Worm (Caenorhabditis elegans) whole organism, late embryonic: ENCODE data around the gene R10E11.5.

Experiments used
- F13H6.1 ChIP-seq: sonication (generic microtip); optimal IDR thresholded peaks from 2 replicates; lab custom pipeline; 2016; ENCODE audit warnings: missing genetic modification characterization, missing compliant biosample characterization
- K02D7.2 ChIP-seq: sonication (generic microtip); optimal IDR thresholded peaks from 2 replicates; lab custom pipeline; 2017; ENCODE audit warnings: mild to moderate bottlenecking, missing genetic modification characterization, missing compliant biosample characterization
- ahr-1 ChIP-seq: sonication (generic microtip); optimal IDR thresholded peaks from 2 replicates; lab custom pipeline; 2016; ENCODE audit warnings: missing genetic modification characterization, missing compliant biosample characterization
- ceh-14 ChIP-seq: sonication (generic microtip); optimal IDR thresholded peaks from 2 replicates; lab custom pipeline; 2016; ENCODE audit warnings: missing genotype, missing genetic modification characterization, missing compliant biosample characterization
- ceh-2 ChIP-seq: sonication (generic microtip); optimal IDR thresholded peaks from 2 replicates; lab custom pipeline; 2016; ENCODE audit warnings: missing genotype, missing genetic modification characterization, missing compliant biosample characterization
- ceh-31 ChIP-seq: sonication (generic microtip); optimal IDR thresholded peaks from 2 replicates; lab custom pipeline; 2016; ENCODE audit warnings: missing genetic modification characterization, missing compliant biosample characterization
- ceh-34 ChIP-seq: sonication (generic microtip); optimal IDR thresholded peaks from 2 replicates; lab custom pipeline; 2016; ENCODE audit warnings: mild to moderate bottlenecking, missing genetic modification characterization, missing compliant biosample characterization
- ceh-45 ChIP-seq: fragments of 200-800 bp; sonication (Bioruptor generic); IDR thresholded peaks from 2 replicates; pipeline ENCODE4 v1.3.6; 2022; ENCODE audit warnings: missing genetic modification reagents, missing genetic modification characterization, missing compliant biosample characterization
- ceh-48 ChIP-seq: sonication (generic microtip); optimal IDR thresholded peaks from 2 replicates; lab custom pipeline; 2016; ENCODE audit warnings: missing genetic modification characterization, inconsistent platforms, missing compliant biosample characterization
- ceh-6 ChIP-seq: fragments of 200-800 bp; sonication (Bioruptor generic); optimal IDR thresholded peaks from 2 replicates; lab custom pipeline; 2018; ENCODE audit warnings: mild to moderate bottlenecking, missing genetic modification characterization, missing compliant biosample characterization
- che-1 ChIP-seq: sonication (generic microtip); optimal IDR thresholded peaks from 2 replicates; lab custom pipeline; 2016; ENCODE audit warnings: mild to moderate bottlenecking, missing genetic modification characterization, missing compliant biosample characterization
- dmd-4 ChIP-seq: sonication (generic microtip); optimal IDR thresholded peaks from 2 replicates; lab custom pipeline; 2016; ENCODE audit warnings: borderline replicate concordance, missing genetic modification characterization, missing compliant biosample characterization
- dve-1 ChIP-seq: sonication (generic microtip); optimal IDR thresholded peaks from 2 replicates; lab custom pipeline; 2017; ENCODE audit warnings: antibody characterized with exemption, mild to moderate bottlenecking, missing genetic modification characterization, missing compliant biosample characterization
- elt-4 ChIP-seq: sonication (generic microtip); optimal IDR thresholded peaks from 2 replicates; lab custom pipeline; 2016; ENCODE audit warnings: missing genetic modification characterization, missing compliant biosample characterization
- ets-4 ChIP-seq: sonication (generic microtip); optimal IDR thresholded peaks from 2 replicates; lab custom pipeline; 2016; ENCODE audit warnings: missing genetic modification characterization, missing compliant biosample characterization
- fkh-10 ChIP-seq: fragments of 150-350 bp; optimal IDR thresholded peaks from 2 replicates; lab custom pipeline; 2014; ENCODE audit warnings: missing biosample characterization, missing genetic modification reagents, missing genetic modification characterization
- fkh-6 ChIP-seq: sonication (generic microtip); optimal IDR thresholded peaks from 2 replicates; lab custom pipeline; 2016; ENCODE audit warnings: missing genetic modification characterization, missing compliant biosample characterization
- hlh-30 ChIP-seq: sonication (generic microtip); optimal IDR thresholded peaks from 2 replicates; lab custom pipeline; 2017; ENCODE audit warnings: antibody characterized with exemption, missing genetic modification characterization, missing compliant biosample characterization; ENCODE audit not compliant: insufficient read depth
- hlh-6 ChIP-seq: sonication (generic microtip); optimal IDR thresholded peaks from 2 replicates; lab custom pipeline; 2016; ENCODE audit warnings: missing genotype, missing genetic modification characterization, missing compliant biosample characterization
- lim-6 ChIP-seq: sonication (generic microtip); optimal IDR thresholded peaks from 2 replicates; lab custom pipeline; 2016; ENCODE audit warnings: missing genetic modification characterization, missing compliant biosample characterization
- lin-11 ChIP-seq: fragments of 200-800 bp; sonication (Bioruptor generic); optimal IDR thresholded peaks from 2 replicates; lab custom pipeline; 2018; ENCODE audit warnings: mild to moderate bottlenecking, missing genetic modification characterization, missing compliant biosample characterization
- nfya-1 ChIP-seq: sonication (generic microtip); optimal IDR thresholded peaks from 2 replicates; lab custom pipeline; 2017; ENCODE audit warnings: missing genetic modification characterization, mild to moderate bottlenecking, missing compliant biosample characterization, antibody characterized with exemption, moderate library complexity
- npax-4 ChIP-seq: sonication (generic microtip); optimal IDR thresholded peaks from 2 replicates; lab custom pipeline; 2016; ENCODE audit warnings: missing genetic modification characterization, missing compliant biosample characterization
- pag-3 ChIP-seq: sonication (generic microtip); optimal IDR thresholded peaks from 2 replicates; lab custom pipeline; 2016; ENCODE audit warnings: missing compliant biosample characterization, missing genetic modification characterization, borderline replicate concordance
- pha-4 ChIP-seq: fragments of 150-350 bp; optimal IDR thresholded peaks from 2 replicates; lab custom pipeline; 2018; ENCODE audit warnings: missing biosample characterization, missing genetic modification reagents, missing genetic modification characterization
- pqm-1 ChIP-seq: sonication (generic microtip); optimal IDR thresholded peaks from 2 replicates; lab custom pipeline; 2016; ENCODE audit warnings: missing genetic modification characterization, missing compliant biosample characterization
- pros-1 ChIP-seq: fragments of 150-350 bp; optimal IDR thresholded peaks from 2 replicates; lab custom pipeline; 2014; ENCODE audit warnings: missing biosample characterization, missing genetic modification reagents, missing genetic modification characterization
- sox-2 ChIP-seq: fragments of 200-800 bp; sonication (Bioruptor generic); IDR thresholded peaks from 2 replicates; pipeline ENCODE4 v1.3.6; 2022; ENCODE audit warnings: missing genetic modification reagents, missing genetic modification characterization, missing compliant biosample characterization
- sox-4 ChIP-seq: sonication (generic microtip); optimal IDR thresholded peaks from 2 replicates; lab custom pipeline; 2017; ENCODE audit warnings: mild to moderate bottlenecking, missing genetic modification characterization, inconsistent platforms, missing compliant biosample characterization
- syd-9 ChIP-seq: sonication (generic microtip); optimal IDR thresholded peaks from 2 replicates; lab custom pipeline; 2016; ENCODE audit warnings: mild to moderate bottlenecking, missing genetic modification characterization, moderate library complexity, missing compliant biosample characterization
- tbx-2 ChIP-seq: sonication (generic microtip); optimal IDR thresholded peaks from 2 replicates; lab custom pipeline; 2016; ENCODE audit warnings: missing genetic modification characterization, missing compliant biosample characterization
- ttx-3 ChIP-seq: sonication (generic microtip); optimal IDR thresholded peaks from 2 replicates; lab custom pipeline; 2016; ENCODE audit warnings: missing genetic modification reagents, missing genetic modification characterization, missing compliant biosample characterization
- unc-42 ChIP-seq: sonication (generic microtip); optimal IDR thresholded peaks from 2 replicates; lab custom pipeline; 2016; ENCODE audit warnings: missing genotype, missing genetic modification characterization, missing compliant biosample characterization
- unc-55 ChIP-seq: sonication (generic microtip); optimal IDR thresholded peaks from 2 replicates; lab custom pipeline; 2017; ENCODE audit warnings: missing biosample characterization, missing genetic modification reagents, missing genetic modification characterization

The R10E11.5 gene

DNA sequence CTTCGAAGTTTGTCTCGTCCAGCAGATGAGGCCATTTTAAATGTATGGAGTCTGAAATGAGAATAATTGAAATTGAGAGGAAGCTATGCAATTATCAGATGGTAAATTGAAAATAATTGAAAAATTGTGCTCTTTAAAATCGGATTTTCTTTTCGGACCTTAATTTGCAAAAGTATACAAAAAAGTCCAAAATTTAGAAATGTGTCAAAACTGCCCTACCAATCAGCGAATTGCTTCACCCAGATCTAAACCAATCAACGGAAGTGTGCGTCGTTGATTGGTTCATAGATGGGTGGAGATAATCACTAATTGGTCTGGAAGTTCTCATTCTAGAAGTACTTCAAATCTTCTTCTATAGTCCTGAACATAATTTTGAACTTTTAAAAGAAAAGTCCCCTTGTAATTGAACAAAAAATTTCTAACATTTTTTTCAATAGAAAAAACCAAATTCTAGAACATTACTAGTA, at the start of gene R10E11.5:
TSS of gene R10E11.5 (minus strand) at position 51 of the 467 bp plus-strand sequence.
- TF ChIP-seq nfya-1 (tag; lab: Kevin White, UChicago) (peak; percentile 51), ttx-3 (tag; lab: Kevin White, UChicago) (no peak)

DNA sequence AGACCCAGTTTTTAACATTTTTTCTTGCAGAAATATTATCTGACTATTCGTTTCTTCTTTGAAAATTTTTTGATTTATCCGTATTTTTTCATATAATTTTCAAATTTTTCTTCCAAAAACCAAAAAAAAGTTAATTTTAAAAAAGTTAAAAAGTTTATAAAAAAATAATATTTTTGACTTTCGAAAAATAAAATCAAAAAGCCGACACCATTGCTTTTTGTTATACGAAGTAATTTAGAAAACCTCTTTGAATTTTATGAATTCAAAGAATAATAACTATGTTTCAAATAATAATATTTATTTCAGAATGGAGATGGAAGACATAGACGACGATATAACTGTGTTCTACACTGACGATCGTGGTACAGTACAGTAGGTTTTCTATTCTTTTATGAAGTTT, 45.4 kb upstream of the R10E11.5 start, which contains the start of gene K11H3.8:
TSS of gene K11H3.8 (plus strand) at position 301 of the 400 bp plus-strand sequence.
- TF ChIP-seq pros-1 (tag; lab: Kevin White, UChicago) = no peak
- no peak for TF ChIP-seq elt-4
- no peak for TF ChIP-seq ceh-31 (tag; lab: Kevin White, UChicago)
- no peak for TF ChIP-seq hlh-6 (tag; lab: Kevin White, UChicago)
- TF ChIP-seq sox-4 (tag; lab: Kevin White, UChicago) = no peak
- no peak for TF ChIP-seq F13H6.1
- TF ChIP-seq che-1 = no peak
- TF ChIP-seq lim-6 (tag; lab: Kevin White, UChicago) = no peak

DNA sequence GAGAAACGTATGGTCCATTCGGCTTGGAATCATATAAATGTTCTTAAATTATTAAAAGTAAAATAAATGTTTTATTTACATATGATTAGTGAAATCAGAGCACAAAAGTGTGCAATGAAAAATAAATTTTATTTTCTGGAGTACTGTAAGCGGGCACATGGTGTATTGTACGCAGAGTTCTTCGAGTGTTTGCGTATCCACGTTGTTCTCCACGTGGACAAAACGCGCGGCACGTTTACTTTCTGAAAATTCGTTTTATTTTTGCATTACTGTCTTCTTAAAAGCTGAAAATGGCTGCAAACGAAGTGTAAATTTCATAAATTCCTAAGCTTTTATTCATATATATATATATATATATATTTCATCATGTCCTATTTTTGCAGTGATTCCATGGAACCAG, 43.1 kb upstream of the R10E11.5 start:
- TF ChIP-seq elt-4 (no peak), dmd-4 (tag; lab: Kevin White, UChicago) (no peak), ttx-3 (tag; lab: Kevin White, UChicago) (no peak), hlh-30 (no peak), unc-42 (tag; lab: Kevin White, UChicago) (no peak), pha-4 (no peak), ceh-45 (GFP tag; lab: Robert Waterston, UW) (no peak), ceh-34 (tag; lab: Kevin White, UChicago) (no peak), ceh-2 (tag; lab: Kevin White, UChicago) (no peak), tbx-2 (tag; lab: Kevin White, UChicago) (no peak), ahr-1 (no peak), ceh-31 (tag; lab: Kevin White, UChicago) (no peak), npax-4 (tag; lab: Kevin White, UChicago) (no peak), dve-1 (tag; lab: Kevin White, UChicago) (no peak), sox-4 (tag; lab: Kevin White, UChicago) (no peak), K02D7.2 (tag; lab: Kevin White, UChicago) (no peak), fkh-10 (GFP tag; lab: Kevin White, UChicago) (no peak), lin-11 (tag; lab: Kevin White, UChicago) (no peak), sox-2 (no peak)

DNA sequence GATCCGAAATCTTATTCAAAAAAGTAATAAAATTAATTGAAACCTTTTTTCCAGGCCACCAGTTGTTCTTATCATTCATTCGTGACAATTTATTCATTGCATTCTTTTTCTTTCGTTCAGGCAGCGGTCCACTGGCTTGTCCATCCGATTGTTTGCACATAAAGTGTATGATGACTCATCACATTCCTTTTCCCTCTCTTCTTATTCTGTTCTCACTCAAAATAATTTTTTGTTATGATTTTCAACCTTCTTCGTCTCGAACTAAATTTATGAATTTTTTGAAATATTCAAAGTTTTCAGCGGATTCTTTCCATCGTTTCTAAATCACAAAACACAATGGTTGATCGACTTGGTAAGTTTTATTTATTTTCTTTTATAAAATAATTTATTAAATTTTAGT, 41.0 kb upstream of the R10E11.5 start, which contains the start of gene ZK632.12:
TSS of gene ZK632.12 (plus strand) at position 301 of the 400 bp plus-strand sequence.
- no peak for TF ChIP-seq syd-9 (tag; lab: Kevin White, UChicago)
- no peak for TF ChIP-seq ceh-48 (tag; lab: Kevin White, UChicago)
- TF ChIP-seq hlh-30 = no peak
- no peak for TF ChIP-seq pha-4
- no peak for TF ChIP-seq unc-55 (GFP tag; lab: Kevin White, UChicago)
- no peak for TF ChIP-seq pqm-1
- TF ChIP-seq npax-4 (tag; lab: Kevin White, UChicago) = no peak
- no peak for TF ChIP-seq ceh-6
- TF ChIP-seq fkh-6 (tag; lab: Kevin White, UChicago) = no peak
- no peak for TF ChIP-seq ets-4
- no peak for TF ChIP-seq pag-3 (tag; lab: Kevin White, UChicago)
- TF ChIP-seq ceh-14 (tag; lab: Kevin White, UChicago) = no peak
- TF ChIP-seq, all 69 proteins: peak for 0
